Fruit fly (Drosophila melanogaster): ENCODE results near the gene CG9806.

CG9806 gene

DNA sequence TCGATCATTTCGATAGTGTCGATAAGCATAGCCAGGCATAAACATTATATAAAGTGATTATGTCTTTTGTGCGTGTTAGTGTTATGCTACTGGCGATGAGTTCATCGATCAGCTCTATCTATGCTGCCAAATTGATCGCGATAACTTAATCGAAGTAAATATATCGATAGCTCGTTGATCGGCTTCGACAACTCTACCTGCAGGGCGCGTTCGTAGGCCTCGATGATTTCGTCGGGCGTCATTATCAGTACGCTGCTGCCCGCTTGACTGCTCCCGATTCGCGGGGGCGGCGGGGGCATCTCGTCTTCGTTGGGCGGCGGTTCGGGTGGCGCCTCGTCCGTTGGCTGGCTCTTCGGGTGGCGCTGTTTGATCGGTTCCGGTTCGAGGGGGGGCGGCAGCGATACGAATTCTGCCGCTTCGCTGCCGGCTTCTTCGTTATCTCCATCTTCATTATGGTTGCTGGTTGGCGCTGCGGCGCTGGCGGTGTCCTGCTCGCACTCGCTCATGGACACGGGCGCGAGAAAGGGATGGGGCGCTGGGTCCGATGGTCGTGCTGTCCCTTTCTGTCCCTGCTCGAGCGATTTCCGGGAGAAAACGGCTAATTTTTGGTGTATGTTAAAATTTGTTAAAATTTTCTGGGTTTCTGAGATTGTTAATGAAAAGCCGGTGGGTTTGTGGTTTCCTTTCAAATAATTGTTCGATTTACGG lies 24.7 kb downstream of the CG9806 start, which contains the start of gene CG1628 (continued):
- TF ChIP-seq Ets97D (GFP tag; optimal IDR thresholded peaks at IDR 0.05) (peak; percentile 67), CG1792 (GFP tag; optimal IDR thresholded peaks at IDR 0.05) (peak; percentile 3), CG31365 (tag; optimal IDR thresholded peaks at IDR 0.05) (peak; percentile 35), klu (GFP tag; IDR thresholded peaks at IDR 0.05) (peak; percentile 87), Hey (tag; optimal IDR thresholded peaks at IDR 0.05) (peak; percentile 7), CG7839 (tag; optimal IDR thresholded peaks at IDR 0.05) (peak; percentile 4), ci (GFP tag; IDR thresholded peaks at IDR 0.05) (peak; percentile 79), Drgx (GFP tag; IDR thresholded peaks at IDR 0.05) (peak; percentile 33; the same call in 1 of the 2 replicates), CG2678 (tag; optimal IDR thresholded peaks at IDR 0.05) (peak; percentile 7), shn (GFP tag; optimal IDR thresholded peaks at IDR 0.05) (no peak), CG17385 (GFP tag; optimal IDR thresholded peaks at IDR 0.05) (peak; percentile 34), CG14441 (GFP tag; IDR thresholded peaks at IDR 0.05) (peak; percentile 45; the same call in 1 of the 2 replicates), Med (GFP tag) (peak; percentile 73), Pdp1 (GFP tag; optimal IDR thresholded peaks at IDR 0.05) (peak in 1 of 2 experiments; percentile 23), CG7786 (GFP tag; optimal IDR thresholded peaks at IDR 0.05) (no peak), Hr51 (GFP tag; optimal IDR thresholded peaks at IDR 0.05) (peak in 1 of 2 experiments; percentile 17), CG9932 (GFP tag; IDR thresholded peaks at IDR 0.05) (no peak), CG12659 (GFP tag; optimal IDR thresholded peaks at IDR 0.05) (peak; percentile 30), hkb (optimal IDR thresholded peaks at IDR 0.05) (no peak), hkb (GFP tag; IDR thresholded peaks at IDR 0.05) (peak; percentile 49), slou (GFP tag; optimal IDR thresholded peaks at IDR 0.05) (no peak), CG34422 (GFP tag; IDR thresholded peaks at IDR 0.05) (peak; percentile 60; the same call in 1 of the 3 replicates), esg (GFP tag; conservative IDR thresholded peaks at IDR 0.05) (no peak), Neu2 (GFP tag; optimal IDR thresholded peaks at IDR 0.05; ENCODE audit: borderline replicate concordance) (no peak), Dfd (GFP tag; optimal IDR thresholded peaks at IDR 0.05) (no peak), CoRest (tag; optimal IDR thresholded peaks at IDR 0.05) (peak; percentile 32), fd64A (GFP tag; optimal IDR thresholded peaks at IDR 0.05) (no peak), CG5245 (GFP tag; optimal IDR thresholded peaks at IDR 0.05) (no peak), pros (GFP tag; optimal IDR thresholded peaks at IDR 0.05) (peak; percentile 63), ac (GFP tag; optimal IDR thresholded peaks at IDR 0.05) (no peak), ATbp (GFP tag; optimal IDR thresholded peaks at IDR 0.05) (no peak), Opbp (GFP tag; IDR thresholded peaks at IDR 0.05; ENCODE audit: partially characterized antibody) (peak; percentile 61; the same call in 2 of the 3 replicates), CG12744 (GFP tag; optimal IDR thresholded peaks at IDR 0.05) (peak; percentile 48), org-1 (GFP tag; optimal IDR thresholded peaks at IDR 0.05) (peak; percentile 7), sug (tag; optimal IDR thresholded peaks at IDR 0.05) (peak; percentile 100), CG15601 (tag; optimal IDR thresholded peaks at IDR 0.05) (peak; percentile 11), Eip74EF (GFP tag; optimal IDR thresholded peaks at IDR 0.05) (peak in 1 of 2 experiments; percentile 89), CG6689 (GFP tag; IDR thresholded peaks at IDR 0.05) (0 out of 2 replicates have a peak, but pooled peaks have one; percentile 14), chif (GFP tag; optimal IDR thresholded peaks at IDR 0.05) (no peak), CG1832 (GFP tag; optimal IDR thresholded peaks at IDR 0.05) (peak; percentile 94), CG11696 (GFP tag; IDR thresholded peaks at IDR 0.05) (no peak), CG2712 (tag; optimal IDR thresholded peaks at IDR 0.05) (peak; percentile 18), CG10321 (GFP tag; IDR thresholded peaks at IDR 0.05) (peak; percentile 94), Scr (GFP tag; IDR thresholded peaks at IDR 0.05; ENCODE audit: partially characterized antibody) (peak; percentile 58), CG6791 (GFP tag; IDR thresholded peaks at IDR 0.05; ENCODE audit: partially characterized antibody) (peak; percentile 82), CG1024 (GFP tag; IDR thresholded peaks at IDR 0.05) (peak; percentile 31; the same call in 1 of the 2 replicates), grn (GFP tag; optimal IDR thresholded peaks at IDR 0.05) (peak; percentile 90), CG2129 (GFP tag; IDR thresholded peaks at IDR 0.05; ENCODE audit: partially characterized antibody) (no peak)
